Fruit fly (Drosophila melanogaster) whole organism, prepupa: ENCODE results near the gene alpha-Man-Ic.

Source experiments
- CG11294 ChIP-seq: fragments of 200-800 bp; sonication (Bioruptor generic); IDR thresholded peaks from 2 replicates; pipeline ENCODE4 v1.3.6; 2022; ENCODE audit warnings: missing biosample characterization, missing genetic modification characterization
- CG31627 ChIP-seq: fragments of 200-800 bp; sonication (Bioruptor generic); optimal IDR thresholded peaks from 3 replicates; lab custom pipeline; 2016; ENCODE audit warnings: missing biosample characterization, missing genetic modification characterization
- CG34406 ChIP-seq: fragments of 200-800 bp; sonication (Bioruptor generic); optimal IDR thresholded peaks from 3 replicates; lab custom pipeline; 2016; ENCODE audit warnings: missing biosample characterization, missing genetic modification characterization

DNA sequence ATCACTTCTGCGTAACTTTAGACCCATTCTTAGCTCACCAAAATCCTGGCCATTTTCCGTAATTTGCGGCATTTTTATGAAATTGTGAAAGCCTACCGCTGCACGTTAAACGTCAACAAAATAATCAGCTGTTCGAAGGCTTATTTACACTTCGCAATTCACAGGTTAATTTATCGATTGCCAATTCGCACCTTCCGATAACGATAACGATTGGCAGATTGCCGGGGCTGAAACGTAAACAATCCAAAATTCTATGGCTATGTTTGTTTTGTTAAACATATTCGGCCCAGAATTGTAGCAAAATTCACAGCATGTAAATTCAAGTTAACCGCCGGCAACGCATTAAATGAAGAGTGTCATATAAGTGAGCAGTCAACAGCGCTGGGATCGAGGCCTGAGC is 5.6 kb upstream of the alpha-Man-Ic start, which contains the start of the genes eIF2Balpha and Vps13B:
- TF ChIP-seq CG34406 (GFP tag; lab: Kevin White, UChicago) (no peak), CG11294 (GFP tag; lab: Robert Waterston, UW) (no peak), CG31627 (no peak)
